Worm (Caenorhabditis elegans): ENCODE data around the gene znfx-1.

znfx-1 gene

DNA sequence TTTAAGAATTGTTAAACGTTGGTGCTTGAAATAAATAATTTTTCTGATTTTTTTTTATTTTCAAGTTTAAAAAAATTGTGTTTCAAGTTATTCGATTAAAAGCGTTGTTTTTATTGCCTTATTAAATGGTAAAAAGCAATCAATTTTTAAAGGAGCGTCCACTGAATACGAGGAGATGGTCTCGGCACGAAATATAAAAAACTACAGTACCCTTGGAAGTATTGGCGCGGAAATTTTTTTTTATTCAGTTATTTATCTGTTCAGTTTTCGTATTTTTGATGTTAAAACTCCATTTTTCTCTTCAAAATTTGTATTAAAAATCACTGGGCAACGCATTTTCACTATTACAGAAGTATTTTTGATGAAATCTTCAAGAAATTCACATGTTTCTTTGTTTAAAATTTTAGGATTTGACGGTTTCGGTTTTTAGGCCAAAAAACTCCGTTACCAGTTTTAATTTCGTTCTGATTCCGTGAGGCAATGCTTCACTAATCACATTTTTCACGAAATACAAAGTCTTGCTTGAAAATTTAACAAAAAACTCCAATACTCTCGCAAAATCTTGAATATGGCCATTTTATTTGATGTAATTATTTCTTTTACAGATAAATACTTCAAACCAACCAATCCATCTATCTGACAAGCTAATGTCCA is at the start of gene znfx-1:
TSS of gene znfx-1 (plus strand) at position 604 of the 654 bp plus-strand sequence.
- TF ChIP-seq tra-4 (tag; optimal IDR thresholded peaks at IDR 0.05) (no peak), F13C5.2 (tag; optimal IDR thresholded peaks at IDR 0.05) (no peak), scrt-1 (GFP tag; IDR thresholded peaks at IDR 0.05) (no peak), hnd-1 (tag; optimal IDR thresholded peaks at IDR 0.05) (no peak), tbx-11 (GFP tag; IDR thresholded peaks at IDR 0.05) (no peak), flt-1 (GFP tag; IDR thresholded peaks at IDR 0.05) (no peak), pes-1 (GFP tag; IDR thresholded peaks at IDR 0.05) (no peak), sea-1 (GFP tag; conservative IDR thresholded peaks at IDR 0.05) (no peak), ceh-13 (GFP tag; optimal IDR thresholded peaks at IDR 0.05) (no peak), ceh-36 (tag; optimal IDR thresholded peaks at IDR 0.05) (no peak), tbx-37 (GFP tag; conservative IDR thresholded peaks at IDR 0.05) (no peak), aly-1 (tag; optimal IDR thresholded peaks at IDR 0.05) (no peak), B0310.2 (tag; optimal IDR thresholded peaks at IDR 0.05) (no peak), hmg-4 (GFP tag; optimal IDR thresholded peaks at IDR 0.05) (no peak)

DNA sequence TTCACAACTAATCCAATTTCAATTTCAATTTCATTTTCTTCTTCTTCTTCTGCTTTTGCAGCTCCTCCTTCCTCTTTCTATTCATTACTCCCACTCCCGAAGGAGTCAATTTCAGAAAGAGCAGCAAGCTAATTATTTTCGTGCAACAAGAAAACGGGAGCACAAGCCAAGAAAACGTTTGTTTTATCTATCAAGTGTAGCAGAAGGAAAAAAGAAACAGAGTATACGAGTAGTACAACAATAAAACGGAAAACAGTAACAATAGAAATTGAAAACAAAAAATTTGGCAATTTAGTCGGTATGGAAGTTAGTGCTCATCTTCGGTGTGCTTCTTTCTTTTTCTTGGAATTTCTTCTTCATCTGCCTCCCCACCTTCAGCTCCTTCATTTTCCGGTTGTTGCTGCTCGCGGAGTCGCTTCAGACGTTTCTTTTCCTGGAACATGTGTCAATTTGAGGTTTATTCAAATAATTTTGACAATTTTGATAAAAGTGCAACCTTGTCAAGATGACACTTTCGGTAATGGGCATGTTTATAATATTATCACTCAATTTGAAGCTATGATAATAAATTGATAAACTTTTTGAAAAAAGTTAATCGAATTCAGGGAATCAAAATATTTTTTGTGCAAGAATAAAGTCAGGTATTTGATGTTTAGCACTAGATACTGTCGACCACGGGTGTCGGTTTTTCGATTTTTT is 47.5 kb upstream of the znfx-1 start, which contains the start of gene W07A12.8:
TSS of gene W07A12.8 (minus strand) at position 51 of the 699 bp plus-strand sequence.
- TF ChIP-seq flt-1 (GFP tag; IDR thresholded peaks at IDR 0.05) (no peak), tbx-11 (GFP tag; IDR thresholded peaks at IDR 0.05) (no peak), pes-1 (GFP tag; IDR thresholded peaks at IDR 0.05) (no peak), ceh-36 (tag; optimal IDR thresholded peaks at IDR 0.05) (no peak), hmg-4 (GFP tag; optimal IDR thresholded peaks at IDR 0.05) (no peak), F13C5.2 (tag; optimal IDR thresholded peaks at IDR 0.05) (no peak), tra-4 (tag; optimal IDR thresholded peaks at IDR 0.05) (no peak), ets-7 (tag; optimal IDR thresholded peaks at IDR 0.05) (no peak)

ce11 chrII:9167730-9168129 is 45.7 kb upstream of the znfx-1 start, which contains the start of gene T23G7.3:
Gene T23G7.3 (minus strand): TSS chrII:9167830.
- no peak for TF ChIP-seq tra-4 (tag; optimal IDR thresholded peaks at IDR 0.05)
- TF ChIP-seq ets-7 (tag; optimal IDR thresholded peaks at IDR 0.05), result no peak
- TF ChIP-seq B0310.2 (tag; optimal IDR thresholded peaks at IDR 0.05), result no peak
- TF ChIP-seq hnd-1 (tag; optimal IDR thresholded peaks at IDR 0.05), result no peak
- TF ChIP-seq F13C5.2 (tag; optimal IDR thresholded peaks at IDR 0.05), result no peak
- TF ChIP-seq ceh-36 (tag; optimal IDR thresholded peaks at IDR 0.05), result no peak
- no peak for TF ChIP-seq hmbx-1 (tag; optimal IDR thresholded peaks at IDR 0.05)
- no peak for TF ChIP-seq ceh-13 (GFP tag; optimal IDR thresholded peaks at IDR 0.05)
- no peak for TF ChIP-seq ama-1 (optimal IDR thresholded peaks at IDR 0.05)
- no peak for TF ChIP-seq tbx-37 (GFP tag; conservative IDR thresholded peaks at IDR 0.05)
- no peak for TF ChIP-seq aly-1 (tag; optimal IDR thresholded peaks at IDR 0.05)
- no peak for TF ChIP-seq sea-1 (GFP tag; conservative IDR thresholded peaks at IDR 0.05)
- TF ChIP-seq hmg-4 (GFP tag; optimal IDR thresholded peaks at IDR 0.05), result no peak
- TF ChIP-seq pes-1 (GFP tag; IDR thresholded peaks at IDR 0.05), result no peak
- TF ChIP-seq scrt-1 (GFP tag; IDR thresholded peaks at IDR 0.05), result no peak
- no peak for TF ChIP-seq flt-1 (GFP tag; IDR thresholded peaks at IDR 0.05)

DNA sequence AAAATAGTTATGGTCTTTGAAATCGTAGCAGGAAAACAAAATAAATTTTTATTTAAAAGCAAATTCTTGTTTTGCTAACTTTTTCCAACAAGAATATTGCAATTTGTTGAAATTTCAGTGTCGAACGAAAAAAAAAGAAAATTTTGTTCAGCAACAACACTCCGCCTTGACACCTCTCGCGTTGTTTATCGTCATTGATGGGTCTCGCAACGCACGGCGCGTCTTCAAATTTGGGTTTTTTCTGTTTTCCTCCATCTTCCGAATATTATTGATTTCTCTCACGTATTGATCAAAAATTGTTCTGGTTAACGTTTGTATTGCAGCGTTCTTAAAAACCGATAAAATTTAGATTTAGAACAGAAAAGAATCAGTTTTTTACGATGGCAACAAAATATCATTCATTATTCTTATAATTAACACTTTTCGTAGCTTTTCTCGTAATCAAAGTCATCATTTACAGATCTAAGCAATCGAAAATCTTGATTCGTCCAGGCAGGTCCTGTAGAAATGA is 44.0 kb upstream of the znfx-1 start, which contains the start of gene dpl-1:
TSS of gene dpl-1 (plus strand) at position 461 of the 511 bp plus-strand sequence.
- TF ChIP-seq tbx-37 (GFP tag; conservative IDR thresholded peaks at IDR 0.05) (no peak), hmbx-1 (tag; optimal IDR thresholded peaks at IDR 0.05) (no peak), B0310.2 (tag; optimal IDR thresholded peaks at IDR 0.05) (no peak), ceh-36 (tag; optimal IDR thresholded peaks at IDR 0.05) (no peak), sea-1 (GFP tag; conservative IDR thresholded peaks at IDR 0.05) (no peak), scrt-1 (GFP tag; IDR thresholded peaks at IDR 0.05) (no peak), hmg-4 (GFP tag; optimal IDR thresholded peaks at IDR 0.05) (no peak), aly-1 (tag; optimal IDR thresholded peaks at IDR 0.05) (no peak), flt-1 (GFP tag; IDR thresholded peaks at IDR 0.05) (no peak), F13C5.2 (tag; optimal IDR thresholded peaks at IDR 0.05) (no peak), hnd-1 (tag; optimal IDR thresholded peaks at IDR 0.05) (no peak), tra-4 (tag; optimal IDR thresholded peaks at IDR 0.05) (no peak), ceh-13 (GFP tag; optimal IDR thresholded peaks at IDR 0.05) (no peak), pes-1 (GFP tag; IDR thresholded peaks at IDR 0.05) (no peak), ets-7 (tag; optimal IDR thresholded peaks at IDR 0.05) (no peak), ama-1 (optimal IDR thresholded peaks at IDR 0.05) (no peak), tbx-11 (GFP tag; IDR thresholded peaks at IDR 0.05) (no peak)

DNA sequence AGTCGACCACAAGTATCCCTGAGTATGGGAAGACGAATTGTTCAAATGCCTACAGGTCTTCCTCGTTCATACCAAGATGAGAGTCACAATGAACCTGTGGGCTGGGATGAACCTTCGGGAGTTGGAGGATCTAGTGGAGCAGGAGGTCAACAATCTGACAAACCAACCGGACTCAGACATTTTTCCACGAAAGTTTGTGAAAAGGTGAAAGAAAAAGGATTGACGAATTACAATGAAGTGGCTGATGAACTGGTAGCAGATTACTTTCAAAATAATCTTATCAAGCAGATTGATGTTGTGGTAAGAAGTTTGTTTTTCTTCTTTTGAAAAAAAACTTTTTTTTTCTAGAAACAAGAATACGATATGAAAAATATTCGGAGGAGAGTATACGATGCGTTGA is 43.4 kb upstream of the znfx-1 start:
- no peak for TF ChIP-seq B0310.2 (tag; optimal IDR thresholded peaks at IDR 0.05)
- TF ChIP-seq hmg-4 (GFP tag; optimal IDR thresholded peaks at IDR 0.05), result no peak
- TF ChIP-seq ceh-13 (GFP tag; optimal IDR thresholded peaks at IDR 0.05), result no peak
- no peak for TF ChIP-seq tbx-37 (GFP tag; conservative IDR thresholded peaks at IDR 0.05)
- no peak for TF ChIP-seq ceh-36 (tag; optimal IDR thresholded peaks at IDR 0.05)
- TF ChIP-seq hmbx-1 (tag; optimal IDR thresholded peaks at IDR 0.05), result no peak
- TF ChIP-seq ets-7 (tag; optimal IDR thresholded peaks at IDR 0.05), result no peak
- TF ChIP-seq flt-1 (GFP tag; IDR thresholded peaks at IDR 0.05), result no peak
- no peak for TF ChIP-seq sea-1 (GFP tag; conservative IDR thresholded peaks at IDR 0.05)
- TF ChIP-seq ama-1 (optimal IDR thresholded peaks at IDR 0.05), result no peak

DNA sequence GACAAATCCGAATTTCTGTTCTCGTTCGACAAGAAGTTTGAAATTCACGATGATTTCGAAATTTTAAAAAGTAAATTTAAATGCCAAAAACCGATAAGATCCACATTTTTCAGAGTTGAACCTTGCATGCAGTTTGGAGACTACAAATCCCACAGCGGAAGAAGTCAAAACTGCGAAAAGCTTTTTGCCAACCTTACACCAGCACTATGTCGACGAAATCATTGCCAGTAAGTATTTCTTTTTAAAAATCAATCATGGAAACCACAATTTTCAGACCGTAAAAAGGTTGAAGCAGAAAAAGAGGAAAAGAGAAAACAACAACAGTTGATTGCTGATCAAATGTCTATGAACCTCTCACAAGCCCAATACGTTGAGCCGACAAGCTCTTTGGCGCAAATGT is 42.6 kb upstream of the znfx-1 start:
- TF ChIP-seq flt-1 (GFP tag; IDR thresholded peaks at IDR 0.05), result no peak
- TF ChIP-seq B0310.2 (tag; optimal IDR thresholded peaks at IDR 0.05), result no peak
- TF ChIP-seq aly-1 (tag; optimal IDR thresholded peaks at IDR 0.05), result no peak
- TF ChIP-seq ets-7 (tag; optimal IDR thresholded peaks at IDR 0.05), result no peak
- TF ChIP-seq tbx-37 (GFP tag; conservative IDR thresholded peaks at IDR 0.05), result no peak
- no peak for TF ChIP-seq hmbx-1 (tag; optimal IDR thresholded peaks at IDR 0.05)
- TF ChIP-seq ceh-13 (GFP tag; optimal IDR thresholded peaks at IDR 0.05), result no peak
- TF ChIP-seq ama-1 (optimal IDR thresholded peaks at IDR 0.05), result no peak
- no peak for TF ChIP-seq hmg-4 (GFP tag; optimal IDR thresholded peaks at IDR 0.05)
- TF ChIP-seq tra-4 (tag; optimal IDR thresholded peaks at IDR 0.05), result no peak
- no peak for TF ChIP-seq hnd-1 (tag; optimal IDR thresholded peaks at IDR 0.05)
- TF ChIP-seq F13C5.2 (tag; optimal IDR thresholded peaks at IDR 0.05), result no peak
- TF ChIP-seq sea-1 (GFP tag; conservative IDR thresholded peaks at IDR 0.05), result no peak
- TF ChIP-seq ceh-36 (tag; optimal IDR thresholded peaks at IDR 0.05), result no peak
- no peak for TF ChIP-seq tbx-11 (GFP tag; IDR thresholded peaks at IDR 0.05)

All from whole organism, early embryonic.